Worm (Caenorhabditis elegans): ENCODE measurements around the gene cyp-25A2.

DNA sequence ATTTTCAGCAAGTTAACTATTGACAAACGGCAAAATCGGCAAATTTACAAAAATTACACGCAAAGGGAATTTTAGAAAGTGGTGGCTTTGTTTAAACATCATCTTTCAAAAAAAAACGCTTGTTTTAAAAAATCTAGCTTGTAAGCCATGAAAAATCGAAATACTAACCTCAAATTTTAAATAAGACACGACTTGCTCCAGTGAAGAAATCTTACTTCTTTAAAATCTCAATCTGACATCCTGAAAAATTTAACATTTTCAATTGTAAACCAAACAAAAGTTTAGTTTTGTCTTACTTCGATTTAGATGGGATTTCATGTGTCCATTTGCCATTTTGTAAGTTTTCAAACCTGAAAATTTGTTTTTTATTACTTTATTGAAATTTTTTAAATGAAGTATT is 3.2 kb upstream of the cyp-25A2 start:
- TF ChIP-seq ama-1 (optimal IDR thresholded peaks at IDR 0.05) (no peak), hmbx-1 (tag; optimal IDR thresholded peaks at IDR 0.05) (no peak), ets-7 (tag; optimal IDR thresholded peaks at IDR 0.05) (no peak), tbx-37 (GFP tag; conservative IDR thresholded peaks at IDR 0.05) (no peak), pes-1 (GFP tag; IDR thresholded peaks at IDR 0.05) (no peak), ceh-36 (tag; optimal IDR thresholded peaks at IDR 0.05) (no peak), sea-1 (GFP tag; conservative IDR thresholded peaks at IDR 0.05) (no peak), hnd-1 (tag; optimal IDR thresholded peaks at IDR 0.05) (no peak), hmg-4 (GFP tag; optimal IDR thresholded peaks at IDR 0.05) (no peak), B0310.2 (tag; optimal IDR thresholded peaks at IDR 0.05) (no peak), ceh-13 (GFP tag; optimal IDR thresholded peaks at IDR 0.05) (no peak)
